Fruit fly (Drosophila melanogaster) whole organism, prepupa: Measurements from ENCODE around the gene CG42525.

Experiments
- Eip75B ChIP-seq: fragments of 200-800 bp; sonication (Bioruptor generic); optimal IDR thresholded peaks from 3 replicates; lab custom pipeline; 2016; ENCODE audit warnings: missing biosample characterization, missing genetic modification characterization
- Sox14 ChIP-seq: fragments of 200-800 bp; sonication (Bioruptor generic); optimal IDR thresholded peaks from 3 replicates; lab custom pipeline; 2016; ENCODE audit warnings: missing biosample characterization, missing genetic modification characterization

DNA sequence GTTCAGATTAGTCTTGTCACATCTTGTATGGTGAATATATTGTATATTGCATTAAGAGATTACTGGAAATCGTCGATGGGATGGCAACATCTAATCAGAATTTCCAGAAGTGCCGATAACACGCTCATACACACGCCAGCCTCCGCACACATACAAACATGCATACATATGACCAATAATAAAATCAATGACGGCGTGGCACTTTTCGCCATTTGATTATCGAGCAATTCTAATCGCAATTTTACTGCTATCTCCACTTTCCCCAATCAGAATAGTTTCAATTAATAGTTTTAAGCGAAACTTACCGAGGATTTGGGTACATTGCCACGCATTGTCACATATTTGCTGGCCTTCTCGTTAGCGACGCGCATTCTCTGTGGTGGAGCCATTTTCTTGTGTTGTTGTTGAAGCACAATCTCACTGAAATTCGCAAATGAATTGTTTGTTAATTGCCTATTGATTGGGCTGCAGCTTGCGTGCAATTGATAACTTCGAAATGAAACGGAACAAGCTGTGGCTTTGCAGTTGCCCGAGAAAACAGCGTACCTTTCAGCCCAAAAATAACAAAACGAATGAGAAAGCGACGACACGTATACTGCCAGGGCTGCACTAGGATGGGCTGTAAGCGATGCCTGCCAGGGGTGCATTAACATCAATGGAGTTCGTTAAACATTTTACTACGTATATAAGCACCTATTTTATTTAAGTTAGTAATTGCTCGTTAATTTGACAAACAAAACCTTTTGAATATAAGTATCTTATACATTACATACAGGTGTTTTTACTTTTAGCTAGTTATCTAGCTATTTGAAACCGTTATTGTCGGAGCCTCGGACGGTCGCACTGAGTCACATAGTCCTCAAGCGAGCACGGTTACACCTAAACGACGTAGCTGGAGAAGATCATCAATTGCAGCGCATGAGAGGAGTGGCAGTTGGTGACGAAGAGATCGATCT is 9.2 kb upstream of the CG42525 start, which contains the start of the genes CG32276 and gry:
- TF ChIP-seq Eip75B (GFP tag; lab: Kevin White, UChicago) (no peak), Sox14 (no peak)
